Fruit fly (Drosophila melanogaster) whole organism, wandering third instar larva: Measurements from ENCODE around the gene Gmap.
A peak's percentile ranks its signal among the peaks of the same experiment; 100 is the strongest.

Source experiments
- CG9705 ChIP-seq: fragments of 200-800 bp; sonication (Bioruptor generic); optimal IDR thresholded peaks from 2 replicates; lab custom pipeline; 2018; ENCODE audit warnings: missing biosample characterization, mild to moderate bottlenecking, missing genetic modification characterization
- CrebA ChIP-seq: fragments of 200-800 bp; sonication (Bioruptor generic); optimal IDR thresholded peaks from 2 replicates; lab custom pipeline; 2016; ENCODE audit warnings: missing biosample characterization, mild to moderate bottlenecking, missing genetic modification characterization, borderline replicate concordance
- Dfd ChIP-seq: fragments of >200 bp; optimal IDR thresholded peaks from 2 replicates; lab custom pipeline; 2017; ENCODE audit warnings: missing biosample characterization, missing genetic modification characterization
- Dif ChIP-seq: fragments of 200-275, 200-300 bp; sonication (Bioruptor generic); optimal IDR thresholded peaks from 2 replicates; lab custom pipeline; 2018; ENCODE audit warnings: missing biosample characterization, missing genetic modification characterization; ENCODE audit not compliant: partially characterized antibody
- GATAd ChIP-seq: sonication (Bioruptor generic); optimal IDR thresholded peaks from 2 replicates; lab custom pipeline; 2016; ENCODE audit warnings: missing biosample characterization, missing genetic modification characterization
- HLH106 ChIP-seq: fragments of 200-800 bp; optimal IDR thresholded peaks from 3 replicates; lab custom pipeline; 2019; ENCODE audit warnings: missing biosample characterization, mild to moderate bottlenecking, missing genetic modification characterization, moderate library complexity
- Hr78 ChIP-seq: fragments of >200 bp; optimal IDR thresholded peaks from 2 replicates; lab custom pipeline; 2017; ENCODE audit warnings: missing biosample characterization, missing genetic modification characterization
- Hr83 ChIP-seq: fragments of 200-300 bp; sonication (Bioruptor generic); optimal IDR thresholded peaks from 2 replicates; lab custom pipeline; 2016; ENCODE audit warnings: missing biosample characterization, mild to moderate bottlenecking, missing genetic modification characterization, moderate library complexity; ENCODE audit not compliant: poor library complexity, severe bottlenecking
- Jra ChIP-seq: sonication (Bioruptor generic); optimal IDR thresholded peaks from 2 replicates; lab custom pipeline; 2016; ENCODE audit warnings: missing biosample characterization, missing genetic modification characterization
- Mio ChIP-seq: sonication (Bioruptor generic); optimal IDR thresholded peaks from 2 replicates; lab custom pipeline; 2016; ENCODE audit warnings: missing biosample characterization, missing genetic modification characterization
- Myc ChIP-seq: fragments of >200 bp; optimal IDR thresholded peaks from 2 replicates; lab custom pipeline; 2017
- N ChIP-seq: fragments of >200 bp; optimal IDR thresholded peaks from 2 replicates; lab custom pipeline; 2018; ENCODE audit warnings: missing biosample characterization, missing external identifiers, missing genetic modification characterization
- OdsH ChIP-seq: fragments of 200-800 bp; sonication (Bioruptor generic); optimal IDR thresholded peaks from 2 replicates; lab custom pipeline; 2016; ENCODE audit warnings: missing biosample characterization, mild to moderate bottlenecking, missing genetic modification characterization
- Rel ChIP-seq, 2 experiments: fragments of 200-800 bp; sonication (Bioruptor generic) in 1 of 2; optimal IDR thresholded peaks; 2 replicates in 1 of 2; 3 replicates in 1 of 2; lab custom pipeline; 2016 to 2019; ENCODE audit warnings: mild to moderate bottlenecking in 2 of 2, missing biosample characterization in 2 of 2, missing genetic modification characterization in 2 of 2, moderate library complexity in 1 of 2
- Sp1 ChIP-seq: fragments of 200-800 bp; sonication (Bioruptor generic); optimal IDR thresholded peaks from 3 replicates; lab custom pipeline; 2019; ENCODE audit warnings: missing biosample characterization, mild to moderate bottlenecking, missing genetic modification characterization, moderate library complexity
- Vsx2 ChIP-seq: fragments of 200-300, 225-300 bp; sonication (Bioruptor generic); optimal IDR thresholded peaks from 2 replicates; lab custom pipeline; 2018; ENCODE audit warnings: missing biosample characterization, missing genetic modification characterization; ENCODE audit not compliant: partially characterized antibody
- br ChIP-seq: fragments of 200-800 bp; sonication (Bioruptor generic); optimal IDR thresholded peaks from 2 replicates; lab custom pipeline; 2016; ENCODE audit warnings: missing biosample characterization, missing genetic modification characterization
- brk ChIP-seq: fragments of 200-800 bp; sonication (Bioruptor generic); optimal IDR thresholded peaks from 2 replicates; lab custom pipeline; 2016; ENCODE audit warnings: missing biosample characterization, mild to moderate bottlenecking, missing genetic modification characterization
- dl ChIP-seq, 2 experiments: fragments of 175-275, 200-275 bp in 1 of 2; fragments of 200-275 bp in 1 of 2; sonication (Bioruptor generic); optimal IDR thresholded peaks; lab custom pipeline; 2018; ENCODE audit warnings: mild to moderate bottlenecking in 2 of 2, missing biosample characterization in 2 of 2, missing genetic modification characterization in 2 of 2, moderate library complexity in 2 of 2; ENCODE audit not compliant: partially characterized antibody in 2 of 2, insufficient read depth in 1 of 2
- dmrt93B ChIP-seq: fragments of 200-800 bp; sonication (Bioruptor generic); optimal IDR thresholded peaks from 2 replicates; lab custom pipeline; 2018; ENCODE audit warnings: missing biosample characterization, mild to moderate bottlenecking, missing genetic modification characterization
- dsf ChIP-seq: sonication (Bioruptor generic); optimal IDR thresholded peaks from 2 replicates; lab custom pipeline; 2016; ENCODE audit warnings: missing biosample characterization, missing genetic modification characterization, borderline replicate concordance
- ey ChIP-seq: fragments of 200-800 bp; sonication (Bioruptor generic); optimal IDR thresholded peaks from 2 replicates; lab custom pipeline; 2016; ENCODE audit warnings: missing biosample characterization, missing genetic modification characterization
- foxo ChIP-seq, 2 experiments: fragments of 200-800 bp; sonication (Bioruptor generic); optimal IDR thresholded peaks; 2 replicates in 1 of 2; 3 replicates in 1 of 2; lab custom pipeline; 2016 to 2017; ENCODE audit warnings: missing biosample characterization in 2 of 2, missing genetic modification characterization in 2 of 2
- fru ChIP-seq: fragments of 200-800 bp; sonication (Bioruptor generic); optimal IDR thresholded peaks from 3 replicates; lab custom pipeline; 2016; ENCODE audit warnings: missing biosample characterization, mild to moderate bottlenecking, missing genetic modification characterization
- h ChIP-seq: fragments of 200-800 bp; sonication (Bioruptor generic); optimal IDR thresholded peaks from 3 replicates; lab custom pipeline; 2016; ENCODE audit warnings: missing biosample characterization, mild to moderate bottlenecking, missing genetic modification characterization
- lola ChIP-seq: fragments of >200 bp; optimal IDR thresholded peaks from 2 replicates; lab custom pipeline; 2017; ENCODE audit warnings: missing biosample characterization, missing genetic modification characterization
- psq ChIP-seq: fragments of 200-800 bp; sonication (Bioruptor generic); optimal IDR thresholded peaks from 3 replicates; lab custom pipeline; 2017; ENCODE audit warnings: missing biosample characterization, mild to moderate bottlenecking, missing genetic modification characterization, moderate library complexity
- rgr ChIP-seq: fragments of 200-800 bp; sonication (Bioruptor generic); optimal IDR thresholded peaks from 3 replicates; lab custom pipeline; 2016; ENCODE audit warnings: missing biosample characterization, mild to moderate bottlenecking, missing genetic modification characterization
- sage ChIP-seq: fragments of 200-800 bp; sonication (Bioruptor generic); optimal IDR thresholded peaks from 2 replicates; lab custom pipeline; 2016; ENCODE audit warnings: missing biosample characterization, mild to moderate bottlenecking, missing genetic modification characterization
- sv ChIP-seq: fragments of 200-800 bp; sonication (Bioruptor generic); optimal IDR thresholded peaks from 3 replicates; lab custom pipeline; 2016; ENCODE audit warnings: missing biosample characterization, missing genetic modification characterization
- tai ChIP-seq: sonication (Bioruptor generic); optimal IDR thresholded peaks from 2 replicates; lab custom pipeline; 2016; ENCODE audit warnings: missing biosample characterization, missing genetic modification characterization
- woc ChIP-seq: sonication (Bioruptor generic); optimal IDR thresholded peaks from 2 replicates; lab custom pipeline; 2016; ENCODE audit warnings: missing biosample characterization, mild to moderate bottlenecking, missing genetic modification characterization

The Gmap gene

DNA sequence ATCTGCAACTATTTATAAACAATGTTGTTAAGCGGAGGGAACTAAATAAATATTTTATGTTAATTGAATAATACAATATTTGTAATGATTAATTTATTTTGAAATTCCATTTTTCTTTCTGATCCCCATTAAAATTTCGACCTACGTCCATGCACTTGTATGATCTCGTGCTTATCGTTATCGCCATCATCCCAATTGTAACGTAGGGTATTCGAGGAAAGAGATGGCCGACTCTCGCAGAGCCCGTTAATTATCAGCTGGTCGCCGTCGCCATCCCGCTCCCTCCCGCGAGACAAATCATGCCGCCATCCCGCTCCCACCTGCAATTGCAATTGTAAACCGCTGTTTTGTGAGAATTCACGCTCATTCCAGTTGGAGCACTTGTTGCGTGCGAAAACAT lies 33.6 kb upstream of the Gmap start, which contains the start of gene CG11655:
Gene CG11655, plus strand, starts transcription at position 351 of the 400 bp plus-strand sequence.
- TF ChIP-seq sv (GFP tag; lab: Kevin White, UChicago) (no peak), sage (GFP tag; lab: Kevin White, UChicago) (no peak), ey (GFP tag; lab: Kevin White, UChicago) (peak; percentile 21), Vsx2 (GFP tag; lab: Kevin White, UChicago) (no peak), Sp1 (GFP tag; lab: Kevin White, UChicago) (peak; percentile 44), CG9705 (GFP tag; lab: Kevin White, UChicago) (peak; percentile 6), dmrt93B (GFP tag; lab: Kevin White, UChicago) (no peak), h (GFP tag; lab: Kevin White, UChicago) (peak; percentile 59), foxo (GFP tag; optimal IDR thresholded peaks at IDR 0.05; lab: Kevin White, UChicago) (peak in 1 of 2 experiments; percentile 68), Myc (lab: Kevin White, UChicago) (peak; percentile 3), tai (GFP tag; lab: Kevin White, UChicago) (no peak), psq (GFP tag; lab: Kevin White, UChicago) (peak; percentile 45), dl (GFP tag; optimal IDR thresholded peaks at IDR 0.05; lab: Kevin White, UChicago; ENCODE audit: insufficient read depth in 1 of 2, partially characterized antibody in 2 of 2) (no peak), brk (no peak), Rel (GFP tag; optimal IDR thresholded peaks at IDR 0.05; lab: Kevin White, UChicago) (no peak), Rel (tag; optimal IDR thresholded peaks at IDR 0.05; lab: Kevin White, UChicago) (peak; percentile 48), Hr78 (GFP tag; lab: Kevin White, UChicago) (no peak), br (GFP tag; lab: Kevin White, UChicago) (no peak), OdsH (GFP tag; lab: Kevin White, UChicago) (peak; percentile 43), woc (GFP tag; lab: Kevin White, UChicago) (no peak), Dif (GFP tag; lab: Kevin White, UChicago) (no peak), fru (peak; percentile 53), Dfd (GFP tag; lab: Kevin White, UChicago) (no peak), Hr83 (GFP tag; lab: Kevin White, UChicago) (no peak), Mio (GFP tag; lab: Kevin White, UChicago) (no peak), lola (GFP tag; lab: Kevin White, UChicago) (no peak), Jra (GFP tag; lab: Kevin White, UChicago) (no peak), HLH106 (tag; lab: Kevin White, UChicago) (peak; percentile 54), N (GFP tag; lab: Kevin White, UChicago) (no peak), rgr (peak; percentile 57)

DNA sequence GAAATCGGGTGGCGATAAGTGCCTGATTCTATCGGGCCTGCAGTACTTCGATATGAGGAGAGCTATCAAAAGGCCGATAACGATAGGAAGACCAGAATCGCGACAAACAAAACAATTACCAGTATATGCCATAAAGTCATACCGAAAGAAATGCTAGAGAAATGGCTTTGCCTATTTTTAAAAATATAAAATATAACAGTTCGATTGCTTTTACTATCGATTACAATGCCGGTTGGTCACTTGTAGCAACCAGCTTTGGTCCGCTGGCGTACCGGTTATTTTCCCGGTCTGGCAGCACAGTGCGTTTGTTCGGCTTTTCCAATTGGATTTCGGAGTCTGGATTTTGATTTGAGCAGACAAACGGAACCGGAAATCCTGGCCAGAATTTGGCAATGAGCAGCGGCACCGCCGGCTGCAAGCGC lies 24.3 kb upstream of the Gmap start, which contains the start of the genes shtd, CG6294 and CG6299:
Gene shtd, minus strand, starts transcription at position 6 of the 422 bp plus-strand sequence.
Gene CG6294, plus strand, starts transcription at position 287 of the 422 bp plus-strand sequence.
Gene CG6299, plus strand, starts transcription at position 287 of the 422 bp plus-strand sequence.
- TF ChIP-seq foxo (GFP tag; optimal IDR thresholded peaks at IDR 0.05; lab: Kevin White, UChicago) (no peak), GATAd (GFP tag; lab: Kevin White, UChicago) (no peak), sv (GFP tag; lab: Kevin White, UChicago) (peak; percentile 12), Myc (lab: Kevin White, UChicago) (peak; percentile 71), Sp1 (GFP tag; lab: Kevin White, UChicago) (no peak), Mio (GFP tag; lab: Kevin White, UChicago) (no peak), Dif (GFP tag; lab: Kevin White, UChicago) (peak; percentile 67), Vsx2 (GFP tag; lab: Kevin White, UChicago) (peak; percentile 87)

- TF ChIP-seq dmrt93B (GFP tag; lab: Kevin White, UChicago): no peak
- TF ChIP-seq dsf (GFP tag; lab: Kevin White, UChicago): no peak
- no peak for TF ChIP-seq Rel (GFP tag; optimal IDR thresholded peaks at IDR 0.05; lab: Kevin White, UChicago)
- peak; percentile 87 for TF ChIP-seq Rel (tag; optimal IDR thresholded peaks at IDR 0.05; lab: Kevin White, UChicago)
- TF ChIP-seq, all 38 proteins: peak for 1
Measured at dm6 chrX:15464531-15464930, 22.2 kb upstream of the Gmap start.

dm6 chrX:15465410-15465809 lies 21.3 kb upstream of the Gmap start:
- TF ChIP-seq br (GFP tag; lab: Kevin White, UChicago) (no peak), HLH106 (tag; lab: Kevin White, UChicago) (no peak), dmrt93B (GFP tag; lab: Kevin White, UChicago) (no peak), N (GFP tag; lab: Kevin White, UChicago) (no peak), Myc (lab: Kevin White, UChicago) (no peak), CrebA (no peak), woc (GFP tag; lab: Kevin White, UChicago) (no peak), psq (GFP tag; lab: Kevin White, UChicago) (no peak), dsf (GFP tag; lab: Kevin White, UChicago) (no peak), lola (GFP tag; lab: Kevin White, UChicago) (no peak), OdsH (GFP tag; lab: Kevin White, UChicago) (no peak), Dfd (GFP tag; lab: Kevin White, UChicago) (no peak)
- TF ChIP-seq, all 38 proteins: peak for 0
